Worm (Caenorhabditis elegans): ENCODE measurements around the gene ZK1321.1.

Gene ZK1321.1

ce11 chrII:9713083-9713482 is 40.7 kb upstream of the ZK1321.1 start:
- TF ChIP-seq K09A11.1 (tag; optimal IDR thresholded peaks at IDR 0.05; ENCODE audit: insufficient read depth) (no peak), ceh-18 (tag; optimal IDR thresholded peaks at IDR 0.05) (no peak), elt-4 (tag; optimal IDR thresholded peaks at IDR 0.05) (no peak), pqm-1 (tag; optimal IDR thresholded peaks at IDR 0.05) (no peak), zip-5 (tag; optimal IDR thresholded peaks at IDR 0.05) (no peak), ceh-22 (tag; optimal IDR thresholded peaks at IDR 0.05) (no peak), pros-1 (tag; optimal IDR thresholded peaks at IDR 0.05) (no peak)

- no peak for TF ChIP-seq unc-3 (GFP tag; conservative IDR thresholded peaks at IDR 0.05)
- no peak for TF ChIP-seq unc-3 (tag; optimal IDR thresholded peaks at IDR 0.05)
- TF ChIP-seq nfya-1 (tag; optimal IDR thresholded peaks at IDR 0.05) = peak; percentile 59
- no peak for TF ChIP-seq unc-55 (GFP tag; optimal IDR thresholded peaks at IDR 0.05)
- no peak for TF ChIP-seq hlh-30 (tag; optimal IDR thresholded peaks at IDR 0.05; ENCODE audit: insufficient read depth)
- peak; percentile 35 for TF ChIP-seq nhr-11 (tag; optimal IDR thresholded peaks at IDR 0.05)
- no peak for TF ChIP-seq syd-9 (tag; optimal IDR thresholded peaks at IDR 0.05)
- TF ChIP-seq unc-86 (tag; optimal IDR thresholded peaks at IDR 0.05) = no peak
- no peak for TF ChIP-seq hlh-13 (GFP tag; optimal IDR thresholded peaks at IDR 0.05)
- TF ChIP-seq ahr-1 (tag; optimal IDR thresholded peaks at IDR 0.05) = no peak
- TF ChIP-seq ceh-14 (tag; optimal IDR thresholded peaks at IDR 0.05) = peak; percentile 24
- TF ChIP-seq elt-4 (tag; optimal IDR thresholded peaks at IDR 0.05) = no peak
- TF ChIP-seq dmd-4 (tag; optimal IDR thresholded peaks at IDR 0.05; ENCODE audit: borderline replicate concordance) = no peak
- TF ChIP-seq tbx-2 (tag; optimal IDR thresholded peaks at IDR 0.05) = peak; percentile 18
- TF ChIP-seq ceh-34 (tag; optimal IDR thresholded peaks at IDR 0.05) = peak; percentile 64
- peak; percentile 20 for TF ChIP-seq C08G9.2 (tag; optimal IDR thresholded peaks at IDR 0.05)
- no peak for TF ChIP-seq rnt-1 (tag; optimal IDR thresholded peaks at IDR 0.05)
- TF ChIP-seq ama-1 (optimal IDR thresholded peaks at IDR 0.05) = no peak
- TF ChIP-seq pax-1 (tag; optimal IDR thresholded peaks at IDR 0.05) = peak; percentile 5
- TF ChIP-seq unc-42 (tag; optimal IDR thresholded peaks at IDR 0.05) = peak; percentile 53
- TF ChIP-seq ceh-30 (tag; optimal IDR thresholded peaks at IDR 0.05) = peak; percentile 18
- TF ChIP-seq gmeb-2 (tag; optimal IDR thresholded peaks at IDR 0.05) = no peak
- no peak for TF ChIP-seq fkh-10 (GFP tag; optimal IDR thresholded peaks at IDR 0.05)
- TF ChIP-seq elt-2 (tag; optimal IDR thresholded peaks at IDR 0.05) = peak; percentile 37
- no peak for TF ChIP-seq lin-11 (tag; optimal IDR thresholded peaks at IDR 0.05)
- TF ChIP-seq zip-5 (tag; optimal IDR thresholded peaks at IDR 0.05) = no peak
- no peak for TF ChIP-seq pha-2 (tag; optimal IDR thresholded peaks at IDR 0.05)
- peak; percentile 54 for TF ChIP-seq ceh-31 (tag; optimal IDR thresholded peaks at IDR 0.05)
- no peak for TF ChIP-seq tbx-7 (tag; optimal IDR thresholded peaks at IDR 0.05)
- no peak for TF ChIP-seq madf-2 (tag; optimal IDR thresholded peaks at IDR 0.05)
- TF ChIP-seq sox-2 (GFP tag; IDR thresholded peaks at IDR 0.05) = 0 out of 2 replicates have a peak, but pooled peaks have one; percentile 15
- TF ChIP-seq ttx-3 (tag; optimal IDR thresholded peaks at IDR 0.05) = no peak
- TF ChIP-seq K02D7.2 (tag; optimal IDR thresholded peaks at IDR 0.05) = no peak
- TF ChIP-seq ztf-16 (tag; optimal IDR thresholded peaks at IDR 0.05) = peak; percentile 28
- TF ChIP-seq T23F11.4 (GFP tag; optimal IDR thresholded peaks at IDR 0.05) = no peak
- TF ChIP-seq ceh-48 (tag; optimal IDR thresholded peaks at IDR 0.05) = no peak
- no peak for TF ChIP-seq sox-4 (tag; optimal IDR thresholded peaks at IDR 0.05)
- TF ChIP-seq ceh-45 (GFP tag; IDR thresholded peaks at IDR 0.05) = no peak
- TF ChIP-seq pat-9 (tag; optimal IDR thresholded peaks at IDR 0.05) = no peak
- peak; percentile 53 for TF ChIP-seq ref-2 (tag; optimal IDR thresholded peaks at IDR 0.05)
- peak; percentile 22 for TF ChIP-seq dve-1 (tag; optimal IDR thresholded peaks at IDR 0.05)
- TF ChIP-seq F13H6.1 (tag; optimal IDR thresholded peaks at IDR 0.05) = no peak
- TF ChIP-seq lim-6 (tag; optimal IDR thresholded peaks at IDR 0.05) = no peak
- TF ChIP-seq che-1 (tag; optimal IDR thresholded peaks at IDR 0.05) = no peak
- peak; percentile 10 for TF ChIP-seq ceh-2 (tag; optimal IDR thresholded peaks at IDR 0.05)
Measured at ce11 chrII:9716417-9717039, 37.3 kb upstream of the ZK1321.1 start, which contains the start of gene wee-1.3. Gene wee-1.3 (minus strand): TSS chrII:9716467.

All from whole organism, late embryonic.